Worm (Caenorhabditis elegans) whole organism, dauer: ENCODE measurements around the gene eif-3.K.

Experiments used
- unc-62 ChIP-seq: sonication (generic microtip); optimal IDR thresholded peaks from 2 replicates; lab custom pipeline; 2017; ENCODE audit warnings: missing biosample characterization, missing genetic modification reagents, missing genetic modification characterization

eif-3.K gene

DNA sequence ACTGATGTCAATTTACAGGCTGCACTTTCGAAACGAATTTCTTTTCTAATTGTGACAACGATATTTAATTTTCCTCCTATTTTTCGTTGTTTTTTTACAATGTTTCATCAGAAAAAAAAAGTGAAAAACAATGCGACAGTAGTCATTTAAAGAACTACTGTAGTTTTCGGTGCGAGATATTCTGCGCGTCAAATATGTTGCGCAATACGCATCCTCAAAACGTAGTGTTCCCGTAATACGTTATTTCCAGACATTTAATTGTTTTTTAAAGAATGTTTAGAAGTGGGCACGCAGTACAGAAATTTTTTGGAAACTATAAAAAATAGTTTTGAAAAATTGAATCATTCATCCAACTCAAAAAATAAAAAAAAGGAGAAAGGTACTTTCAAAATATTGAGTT is 20.2 kb downstream of the eif-3.K start:
- TF ChIP-seq unc-62 = no peak

DNA sequence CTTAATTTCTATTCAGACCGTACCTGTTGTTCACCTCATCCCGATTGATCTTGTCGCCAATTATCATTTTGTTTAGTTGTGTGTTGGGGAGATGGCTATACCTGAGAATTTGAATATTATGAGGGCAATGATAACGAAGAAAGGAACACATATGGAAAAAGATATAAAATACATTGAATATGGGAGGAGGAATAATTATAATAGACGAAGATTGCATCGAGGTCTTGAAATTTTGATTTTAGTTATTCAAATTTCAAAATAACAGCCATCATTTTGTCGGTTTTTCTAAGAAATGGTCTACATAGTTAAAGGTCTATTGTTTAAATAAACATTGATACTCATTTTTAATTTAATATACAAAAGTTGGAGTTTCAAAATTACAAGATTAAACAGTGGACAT is 33.3 kb downstream of the eif-3.K start, which contains the start of gene shw-3:
Gene shw-3 (minus strand): TSS at position 101 of the 400 bp plus-strand sequence.
- no peak for TF ChIP-seq unc-62

DNA sequence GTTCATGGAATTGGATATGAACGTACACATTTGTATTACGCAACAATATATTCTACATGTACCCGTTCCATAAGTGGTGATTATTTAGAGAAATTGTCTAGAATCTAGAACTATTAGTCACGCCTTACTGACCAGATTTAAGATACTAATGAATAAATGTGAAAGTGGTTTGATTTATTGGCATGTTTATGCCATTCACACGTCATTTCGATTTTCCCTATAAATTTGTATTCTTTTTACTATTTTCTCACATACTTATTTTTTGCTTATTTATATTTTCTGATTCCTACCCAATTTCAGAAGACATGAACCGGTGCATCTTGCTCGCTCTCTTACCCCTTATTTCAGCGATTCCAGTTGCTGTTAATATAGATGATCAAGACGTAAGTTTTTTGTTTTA is 34.5 kb downstream of the eif-3.K start, which contains the start of gene F15B9.8:
Gene F15B9.8 (plus strand): TSS at position 301 of the 400 bp plus-strand sequence.
- TF ChIP-seq unc-62 = no peak

DNA sequence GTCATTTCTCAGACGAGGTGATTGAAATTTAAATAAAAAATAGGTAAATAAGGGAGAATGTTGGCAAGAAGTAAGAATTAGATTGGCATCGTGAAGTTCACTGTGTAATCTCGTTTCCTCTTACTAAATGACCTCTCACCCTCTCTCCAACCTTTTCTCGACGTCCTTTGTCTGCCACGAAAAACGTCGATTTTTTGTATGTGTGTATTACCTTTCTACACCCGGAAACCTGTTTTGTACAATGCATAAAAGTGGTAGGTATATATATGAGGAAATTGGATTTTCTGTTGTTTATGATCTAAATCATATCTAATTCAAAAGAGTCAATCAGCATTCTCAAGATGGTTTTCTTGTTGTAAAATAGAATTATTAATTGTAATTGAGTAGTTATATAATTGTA is 39.1 kb downstream of the eif-3.K start, which contains the start of the genes F15B9.11 and dsl-7:
Gene F15B9.11 (minus strand): TSS at position 5 of the 400 bp plus-strand sequence.
Gene dsl-7 (plus strand): TSS at position 260 of the 400 bp plus-strand sequence.
- TF ChIP-seq unc-62 = no peak

DNA sequence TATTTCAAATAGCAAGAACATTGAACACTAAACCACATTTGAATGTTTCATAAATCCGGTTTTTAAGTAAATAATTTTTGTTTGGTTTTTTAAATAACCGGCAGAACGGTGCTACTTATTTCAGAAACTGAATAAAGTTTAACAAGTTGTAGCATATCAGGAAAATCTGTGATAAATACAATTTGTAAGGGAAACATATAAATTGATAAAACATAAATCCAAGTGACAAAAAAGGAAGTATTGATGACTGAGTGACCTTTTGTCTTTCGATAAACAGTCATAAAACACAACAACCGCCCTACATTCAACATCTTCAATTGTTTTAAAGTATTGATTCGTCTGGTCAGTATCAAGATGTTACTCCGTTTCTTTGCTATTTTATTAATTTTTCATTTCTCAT is 41.5 kb downstream of the eif-3.K start, which contains the start of gene far-5:
Gene far-5 (plus strand): TSS at position 301 of the 400 bp plus-strand sequence.
- TF ChIP-seq unc-62 = no peak

DNA sequence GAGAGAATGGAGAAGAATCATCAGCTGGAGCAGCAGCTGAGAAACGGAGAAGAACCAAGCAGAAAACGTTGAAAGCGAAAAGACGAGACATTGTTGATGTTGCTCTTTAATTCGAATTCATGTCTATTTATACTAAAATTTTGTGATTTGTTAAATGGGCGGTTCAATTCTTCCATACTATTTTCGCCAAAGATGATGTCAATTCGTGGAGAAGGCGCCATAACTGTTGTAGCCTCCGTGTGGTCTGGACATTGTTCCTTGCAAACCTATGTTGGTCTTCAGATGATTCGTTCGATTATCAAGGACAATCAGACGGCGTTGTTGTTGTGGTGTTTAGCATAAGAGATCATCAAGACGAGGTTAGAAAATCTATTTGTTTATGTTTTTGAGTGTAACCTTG is 43.6 kb downstream of the eif-3.K start, which contains the start of gene far-3:
Gene far-3 (minus strand): TSS at position 101 of the 400 bp plus-strand sequence.
- no peak for TF ChIP-seq unc-62

DNA sequence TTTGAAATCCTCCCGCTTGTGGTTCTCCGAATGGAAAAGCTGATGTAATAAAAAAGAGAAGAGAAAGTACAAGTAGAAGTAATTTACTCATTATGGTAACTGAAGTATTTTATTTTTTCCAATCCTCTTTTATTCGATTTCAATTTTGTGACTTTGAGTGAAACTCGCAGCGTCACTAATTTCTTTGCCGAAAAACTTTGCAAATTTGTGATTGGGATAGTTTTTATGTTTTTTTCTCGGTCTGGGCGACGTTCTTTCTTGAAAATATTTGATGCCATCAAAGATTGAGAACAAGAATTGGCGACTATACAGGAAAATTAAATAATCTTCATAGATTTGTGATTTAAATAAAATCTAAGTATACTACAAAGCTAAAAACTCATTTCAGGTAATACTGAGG is 45.8 kb downstream of the eif-3.K start, which contains the start of gene far-4:
Gene far-4 (minus strand): TSS at position 101 of the 400 bp plus-strand sequence.
- TF ChIP-seq unc-62 = no peak

DNA sequence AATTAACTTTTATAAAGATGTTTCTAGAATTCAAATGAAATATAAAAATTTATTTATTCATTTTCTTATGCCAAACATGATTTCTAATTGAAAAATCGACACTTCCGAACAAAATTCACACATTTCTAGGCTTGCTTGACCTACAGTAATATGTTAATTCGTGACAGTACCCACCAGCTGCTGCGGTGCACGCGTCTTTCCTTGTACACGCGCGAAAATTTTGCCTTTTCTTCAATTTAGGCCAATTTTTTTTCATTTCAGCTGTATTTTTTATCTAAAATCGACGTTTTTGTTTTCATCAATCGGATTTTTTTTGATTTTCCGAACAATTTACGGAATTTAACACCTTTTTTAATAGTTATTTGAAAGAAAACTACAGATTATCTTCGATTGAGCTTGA is 46.3 kb downstream of the eif-3.K start:
- no peak for TF ChIP-seq unc-62

DNA sequence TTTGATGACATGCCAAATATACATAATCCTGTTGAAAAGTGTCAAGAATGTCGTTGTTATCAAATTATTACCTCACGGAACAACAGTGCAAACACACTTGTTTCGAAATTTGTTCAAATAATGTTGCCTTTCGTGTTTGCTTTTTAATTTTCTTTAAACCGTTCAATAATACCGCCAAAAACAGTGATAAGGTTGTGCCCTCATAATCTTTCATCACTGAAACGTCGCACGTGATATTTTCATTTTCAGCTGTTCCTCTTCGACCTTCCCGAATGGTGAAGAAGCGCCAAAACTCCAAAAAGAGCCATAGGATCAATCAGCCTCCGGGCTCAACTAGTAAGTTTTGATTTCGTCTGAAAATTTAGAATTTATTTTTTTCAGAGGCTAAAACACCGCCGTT is 48.3 kb downstream of the eif-3.K start, which contains the start of gene inft-2:
Gene inft-2 (plus strand): TSS at position 248 of the 400 bp plus-strand sequence.
- TF ChIP-seq unc-62 = no peak

DNA sequence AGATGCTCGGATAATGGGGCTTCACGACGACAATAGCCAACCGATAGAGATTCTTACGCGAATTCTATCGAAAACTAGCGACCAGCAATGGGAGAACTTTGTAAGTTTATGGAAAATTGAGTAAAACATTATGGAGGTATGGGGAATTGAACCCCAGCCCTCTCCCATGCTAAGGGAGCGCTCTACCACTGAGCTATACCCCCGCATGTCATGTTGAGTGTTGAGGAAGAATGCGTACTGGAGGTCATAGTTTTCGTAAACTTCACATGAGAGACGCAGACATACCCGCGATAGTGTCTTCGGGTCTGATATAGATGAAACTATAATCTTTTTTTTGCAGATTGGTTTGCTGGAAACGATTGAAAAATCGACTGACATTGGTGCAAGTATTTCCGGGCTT is 49.6 kb downstream of the eif-3.K start:
- TF ChIP-seq unc-62 = no peak

DNA sequence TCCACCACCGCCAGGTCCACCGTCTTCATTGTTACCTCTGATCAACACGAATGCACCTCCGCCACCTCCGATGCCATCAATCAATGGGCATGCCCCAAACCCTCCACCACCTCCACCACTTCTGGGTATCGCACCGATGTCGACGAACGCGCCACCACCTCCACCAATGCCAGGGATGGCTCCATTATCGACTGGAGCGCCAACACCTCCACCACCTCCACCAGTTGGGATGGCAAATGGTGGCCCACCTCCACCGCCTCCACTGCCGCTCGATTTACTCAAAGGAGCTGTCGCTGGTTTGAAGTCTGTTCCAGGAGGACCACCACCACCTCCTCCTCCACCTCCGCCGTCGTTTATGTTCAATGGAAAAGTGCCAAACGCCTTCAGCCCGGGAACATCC is 50.6 kb downstream of the eif-3.K start:
- no peak for TF ChIP-seq unc-62
